Worm (Caenorhabditis elegans) whole organism, L3 larva: Measurements from ENCODE around the gene nhr-238.
A peak's percentile ranks its signal among the peaks of the same experiment; 100 is the strongest.

Experiments used
- ZK546.5 ChIP-seq: sonication (generic microtip); optimal IDR thresholded peaks from 2 replicates; lab custom pipeline; 2017; ENCODE audit warnings: missing biosample characterization, missing genetic modification characterization
- aly-2 ChIP-seq: fragments of 150-350 bp; optimal IDR thresholded peaks from 2 replicates; lab custom pipeline; 2014; ENCODE audit warnings: missing biosample characterization, missing genetic modification characterization
- ama-1 ChIP-seq: fragments of 150-350 bp; optimal IDR thresholded peaks from 2 replicates; lab custom pipeline; 2018
- ceh-82 ChIP-seq: fragments of 150-350 bp; optimal IDR thresholded peaks from 2 replicates; lab custom pipeline; 2014; ENCODE audit warnings: missing biosample characterization, missing genetic modification characterization
- egl-5 ChIP-seq: fragments of 150-350 bp; optimal IDR thresholded peaks from 2 replicates; lab custom pipeline; 2017; ENCODE audit warnings: missing biosample characterization, missing genetic modification reagents, missing genetic modification characterization, inconsistent platforms
- elt-2 ChIP-seq: sonication (generic microtip); optimal IDR thresholded peaks from 2 replicates; lab custom pipeline; 2016; ENCODE audit warnings: missing genetic modification reagents, mild to moderate bottlenecking, missing genetic modification characterization, missing compliant biosample characterization
- eor-1 ChIP-seq, 2 experiments: fragments of 150-350 bp; optimal IDR thresholded peaks; 2 replicates each; lab custom pipeline; 2014 to 2018; ENCODE audit warnings: missing biosample characterization in 2 of 2, missing genetic modification characterization in 2 of 2
- fkh-10 ChIP-seq: sonication (generic microtip); optimal IDR thresholded peaks from 2 replicates; lab custom pipeline; 2017; ENCODE audit warnings: missing biosample characterization, missing genetic modification reagents, missing genetic modification characterization
- fkh-2 ChIP-seq: fragments of 150-350 bp; optimal IDR thresholded peaks from 2 replicates; lab custom pipeline; 2014; ENCODE audit warnings: missing biosample characterization, missing genetic modification reagents, missing genetic modification characterization
- fos-1 ChIP-seq: fragments of 150-350 bp; optimal IDR thresholded peaks from 2 replicates; lab custom pipeline; 2014; ENCODE audit warnings: missing biosample characterization, missing genetic modification characterization
- hmg-11 ChIP-seq: sonication (generic microtip); optimal IDR thresholded peaks from 2 replicates; lab custom pipeline; 2016; ENCODE audit warnings: missing genetic modification characterization, missing compliant biosample characterization
- lin-39 ChIP-seq: fragments of 150-350 bp; optimal IDR thresholded peaks from 2 replicates; lab custom pipeline; 2018; ENCODE audit warnings: missing biosample characterization, missing genetic modification reagents, missing genetic modification characterization
- lsy-12 ChIP-seq: sonication (generic microtip); optimal IDR thresholded peaks from 2 replicates; lab custom pipeline; 2016; ENCODE audit warnings: mild to moderate bottlenecking, missing genetic modification characterization, missing compliant biosample characterization
- mdl-1 ChIP-seq: fragments of 150-350 bp; optimal IDR thresholded peaks from 2 replicates; lab custom pipeline; 2014; ENCODE audit warnings: missing biosample characterization, missing genetic modification characterization
- nfya-1 ChIP-seq: sonication (generic microtip); optimal IDR thresholded peaks from 2 replicates; lab custom pipeline; 2017; ENCODE audit warnings: missing genetic modification characterization, mild to moderate bottlenecking, missing compliant biosample characterization, antibody characterized with exemption, moderate library complexity; ENCODE audit not compliant: insufficient read depth
- nhr-11 ChIP-seq: fragments of 150-350 bp; optimal IDR thresholded peaks from 2 replicates; lab custom pipeline; 2014; ENCODE audit warnings: missing biosample characterization, missing genetic modification characterization
- nhr-12 ChIP-seq: fragments of 150-350 bp; optimal IDR thresholded peaks from 2 replicates; lab custom pipeline; 2014; ENCODE audit warnings: missing biosample characterization, missing genetic modification characterization
- nhr-237 ChIP-seq: fragments of 150-350 bp; optimal IDR thresholded peaks from 2 replicates; lab custom pipeline; 2014; ENCODE audit warnings: missing biosample characterization, missing genetic modification characterization
- nhr-25 ChIP-seq: sonication (generic microtip); optimal IDR thresholded peaks from 2 replicates; lab custom pipeline; 2017; ENCODE audit warnings: missing biosample characterization, missing genetic modification characterization
- nhr-43 ChIP-seq: sonication (generic microtip); optimal IDR thresholded peaks from 2 replicates; lab custom pipeline; 2016; ENCODE audit warnings: mild to moderate bottlenecking, missing genetic modification characterization, missing compliant biosample characterization; ENCODE audit not compliant: poor library complexity, severe bottlenecking
- pha-4 ChIP-seq: fragments of 150-350 bp; optimal IDR thresholded peaks from 2 replicates; lab custom pipeline; 2014; ENCODE audit warnings: missing biosample characterization, missing genetic modification reagents, missing genetic modification characterization
- pqm-1 ChIP-seq: fragments of 150-350 bp; optimal IDR thresholded peaks from 2 replicates; lab custom pipeline; 2017; ENCODE audit warnings: missing biosample characterization, missing genetic modification characterization, inconsistent platforms
- unc-39 ChIP-seq: sonication (generic microtip); optimal IDR thresholded peaks from 4 replicates; lab custom pipeline; 2017; ENCODE audit warnings: missing biosample characterization, missing genetic modification characterization
- ztf-11 ChIP-seq: fragments of 150-350 bp; optimal IDR thresholded peaks from 2 replicates; lab custom pipeline; 2014; ENCODE audit warnings: missing biosample characterization, missing genetic modification characterization
- ztf-4 ChIP-seq: fragments of 150-350 bp; optimal IDR thresholded peaks from 2 replicates; lab custom pipeline; 2014; ENCODE audit warnings: missing biosample characterization, missing genetic modification characterization

Gene nhr-238

DNA sequence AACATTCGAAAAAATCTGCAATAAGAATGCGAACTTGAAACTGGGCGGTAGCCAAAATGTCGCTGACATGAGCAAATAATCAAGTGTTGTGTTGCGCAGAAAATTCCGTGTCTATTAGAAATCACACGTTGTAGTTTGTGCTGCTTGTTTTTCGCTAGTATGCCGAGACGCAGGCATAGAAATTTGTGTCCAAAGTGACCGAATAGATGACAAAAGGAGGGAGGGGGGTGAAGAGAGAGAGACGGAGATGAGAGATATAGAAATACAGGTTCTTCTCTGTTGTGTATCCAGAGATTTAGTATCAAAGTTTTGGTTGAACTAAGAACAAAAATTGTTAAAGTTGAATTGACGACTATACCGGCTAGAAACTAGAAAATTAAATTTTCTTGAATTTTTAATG, 2.0 kb downstream of the nhr-238 start (continued):
- TF ChIP-seq aly-2 (tag; lab: Kevin White, UChicago) (no peak), pqm-1 (tag; lab: Kevin White, UChicago) (no peak), nhr-25 (peak; percentile 57), eor-1 (tag; optimal IDR thresholded peaks at IDR 0.05; lab: Kevin White, UChicago) (no peak), nhr-12 (tag; lab: Kevin White, UChicago) (no peak)

ce11 chrV:1626720-1627119, 2.5 kb downstream of the nhr-238 start, which contains the start of gene nhr-237:
Gene nhr-237 (minus strand): TSS chrV:1626820.
- TF ChIP-seq ztf-11 (tag; lab: Kevin White, UChicago) (no peak), fkh-2 (tag; lab: Kevin White, UChicago) (no peak), ceh-82 (tag; lab: Kevin White, UChicago) (no peak), ZK546.5 (tag; lab: Kevin White, UChicago) (peak; percentile 31)

ce11 chrV:1624340-1624739, 4.9 kb downstream of the nhr-238 start, which contains the start of gene nhr-110:
Gene nhr-110 (minus strand): TSS chrV:1624440.
- no peak for TF ChIP-seq lsy-12 (tag; lab: Kevin White, UChicago)
- peak; percentile 11 for TF ChIP-seq pha-4
- TF ChIP-seq ZK546.5 (tag; lab: Kevin White, UChicago), result peak; percentile 35
- no peak for TF ChIP-seq nhr-237 (tag; lab: Kevin White, UChicago)
- TF ChIP-seq eor-1 (tag; optimal IDR thresholded peaks at IDR 0.05; lab: Kevin White, UChicago), result no peak
- TF ChIP-seq aly-2 (tag; lab: Kevin White, UChicago), result no peak

- no peak for TF ChIP-seq fos-1 (tag; lab: Kevin White, UChicago)
- TF ChIP-seq nhr-43 (tag; lab: Kevin White, UChicago), result no peak
- no peak for TF ChIP-seq ztf-4 (tag; lab: Kevin White, UChicago)
- no peak for TF ChIP-seq ama-1 (lab: Kevin White, UChicago)
- TF ChIP-seq elt-2 (tag; lab: Kevin White, UChicago), result no peak
- no peak for TF ChIP-seq mdl-1 (tag; lab: Kevin White, UChicago)
- peak; percentile 31 for TF ChIP-seq ZK546.5 (tag; lab: Kevin White, UChicago)
- TF ChIP-seq, all 47 proteins: peak for 1
These were observed 5.8 kb downstream of the nhr-238 start for ce11 chrV:1623429-1623828.

ce11 chrV:1621494-1621893, 7.7 kb downstream of the nhr-238 start, which contains the start of gene nhr-117:
Gene nhr-117 (minus strand): TSS chrV:1621520.
- TF ChIP-seq elt-2 (tag; lab: Kevin White, UChicago), result peak; percentile 43
- TF ChIP-seq hmg-11, result no peak
- TF ChIP-seq ZK546.5 (tag; lab: Kevin White, UChicago), result peak; percentile 2
- peak; percentile 82 for TF ChIP-seq pha-4

DNA sequence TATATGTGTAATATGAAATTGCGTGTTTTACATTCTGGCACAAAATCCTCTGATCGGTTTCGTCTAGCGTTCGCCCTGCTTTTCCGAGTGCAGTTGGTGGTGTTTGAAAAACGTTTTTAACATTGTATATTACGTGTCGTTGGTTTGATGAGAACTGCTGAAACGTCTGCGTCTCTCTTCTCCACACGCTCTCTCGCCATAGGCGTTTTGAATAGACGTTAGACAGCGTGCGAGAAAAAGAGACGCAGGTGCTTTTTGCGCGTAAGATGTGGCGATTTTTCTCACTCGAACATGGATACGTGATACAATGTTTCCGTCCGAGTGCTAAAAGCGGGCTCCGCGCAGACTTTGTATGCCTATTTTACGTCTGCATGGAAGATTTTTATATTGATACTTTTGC, 8.7 kb downstream of the nhr-238 start:
- TF ChIP-seq ZK546.5 (tag; lab: Kevin White, UChicago) (no peak), nhr-43 (tag; lab: Kevin White, UChicago) (no peak), unc-39 (tag; lab: Kevin White, UChicago) (no peak), fkh-10 (no peak), nfya-1 (tag; lab: Kevin White, UChicago) (no peak), nhr-11 (tag; lab: Kevin White, UChicago) (no peak)

- TF ChIP-seq mdl-1 (tag; lab: Kevin White, UChicago) (no peak), ceh-82 (tag; lab: Kevin White, UChicago) (no peak), nhr-11 (tag; lab: Kevin White, UChicago) (no peak), ZK546.5 (tag; lab: Kevin White, UChicago) (peak; percentile 67), elt-2 (tag; lab: Kevin White, UChicago) (no peak), fos-1 (tag; lab: Kevin White, UChicago) (no peak), lin-39 (tag; lab: Kevin White, UChicago) (no peak)
These were observed 10.5 kb downstream of the nhr-238 start, which contains the start of gene nhr-179 for ce11 chrV:1618760-1619159. Gene nhr-179 (minus strand): TSS chrV:1618860.

ce11 chrV:1614726-1615125, 14.5 kb downstream of the nhr-238 start, which contains the start of gene srbc-41:
Gene srbc-41 (minus strand): TSS chrV:1614826.
- no peak for TF ChIP-seq aly-2 (tag; lab: Kevin White, UChicago)
- no peak for TF ChIP-seq ceh-82 (tag; lab: Kevin White, UChicago)
- TF ChIP-seq eor-1 (tag; optimal IDR thresholded peaks at IDR 0.05; lab: Kevin White, UChicago), result no peak
- TF ChIP-seq egl-5 (tag; lab: Kevin White, UChicago), result no peak
